Worm (Caenorhabditis elegans) whole organism, young adult: ENCODE measurements around the gene Y105C5B.9.
A peak's percentile ranks its signal among the peaks of the same experiment; 100 is the strongest.
"Not testable (repeated sequence)": the region's sequence is repeated elsewhere in the genome, so short reads cannot be mapped to it uniquely, and the experiment has no call there.

Experiments
- B0336.3 ChIP-seq: fragments of 200-800 bp; sonication (Bioruptor generic); IDR thresholded peaks from 2 replicates; pipeline ENCODE4 v1.3.6; 2022; ENCODE audit warnings: missing genetic modification characterization, missing compliant biosample characterization
- D2030.7 ChIP-seq: fragments of 200-800 bp; sonication (Bioruptor generic); IDR thresholded peaks from 2 replicates; pipeline ENCODE4 v1.3.6; 2022; ENCODE audit warnings: missing genetic modification reagents, missing genetic modification characterization, missing compliant biosample characterization
- F33H1.4 ChIP-seq: fragments of 200-800 bp; sonication (Bioruptor generic); IDR thresholded peaks from 2 replicates; pipeline ENCODE4 v1.3.6; 2022; ENCODE audit warnings: missing genetic modification reagents, missing genetic modification characterization, missing compliant biosample characterization
- K11D2.4 ChIP-seq: fragments of 200-800 bp; sonication (Bioruptor generic); IDR thresholded peaks from 2 replicates; pipeline ENCODE4 v1.3.6; 2022; ENCODE audit warnings: missing genetic modification reagents, missing genetic modification characterization, missing compliant biosample characterization
- T07F8.4 ChIP-seq: sonication (generic microtip); optimal IDR thresholded peaks from 2 replicates; lab custom pipeline; 2016; ENCODE audit warnings: mild to moderate bottlenecking, missing genetic modification characterization, moderate library complexity, missing compliant biosample characterization
- Y53F4B.3 ChIP-seq: fragments of 200-800 bp; sonication (Bioruptor generic); IDR thresholded peaks from 2 replicates; pipeline ENCODE4 v1.3.6; 2022; ENCODE audit warnings: missing genetic modification reagents, missing genetic modification characterization, missing compliant biosample characterization
- Y53G8AR.9 ChIP-seq: fragments of 200-800 bp; sonication (Bioruptor generic); conservative IDR thresholded peaks from 2 replicates; pipeline ENCODE4 v1.3.6; 2022; ENCODE audit warnings: missing genetic modification reagents, missing genetic modification characterization, missing compliant biosample characterization
- Y56A3A.18 ChIP-seq: fragments of 200-800 bp; sonication (Bioruptor generic); IDR thresholded peaks from 2 replicates; pipeline ENCODE4 v1.3.6; 2022; ENCODE audit warnings: missing genetic modification reagents, missing genetic modification characterization, missing compliant biosample characterization
- ZK185.1 ChIP-seq: sonication (generic microtip); optimal IDR thresholded peaks from 2 replicates; lab custom pipeline; 2016; ENCODE audit warnings: mild to moderate bottlenecking, missing genetic modification characterization, missing compliant biosample characterization; ENCODE audit not compliant: poor library complexity, severe bottlenecking
- ama-1 ChIP-seq, 3 experiments: fragments of 150-350 bp in 1 of 3; sonication (generic microtip) in 2 of 3; optimal IDR thresholded peaks; 2 replicates each; lab custom pipeline; 2014 to 2018; ENCODE audit warnings: missing biosample characterization in 2 of 3, missing genetic modification characterization in 2 of 3, missing genetic modification reagents in 2 of 3
- atf-7 ChIP-seq: sonication (generic microtip); optimal IDR thresholded peaks from 2 replicates; lab custom pipeline; 2017; ENCODE audit warnings: mild to moderate bottlenecking, missing genetic modification characterization, missing compliant biosample characterization
- athp-1 ChIP-seq: sonication (generic microtip); optimal IDR thresholded peaks from 2 replicates; lab custom pipeline; 2017; ENCODE audit warnings: mild to moderate bottlenecking, missing genetic modification characterization, missing compliant biosample characterization
- attf-5 ChIP-seq: fragments of 200-800 bp; sonication (Bioruptor generic); optimal IDR thresholded peaks from 2 replicates; lab custom pipeline; 2018; ENCODE audit warnings: mild to moderate bottlenecking, missing genetic modification characterization, missing compliant biosample characterization
- attf-6 ChIP-seq: fragments of 200-800 bp; sonication (Bioruptor generic); IDR thresholded peaks from 2 replicates; pipeline ENCODE4 v1.3.6; 2022; ENCODE audit warnings: missing genetic modification reagents, missing genetic modification characterization, missing compliant biosample characterization
- bed-1 ChIP-seq: fragments of 200-800 bp; sonication (Bioruptor generic); IDR thresholded peaks from 2 replicates; pipeline ENCODE4 v1.3.6; 2022; ENCODE audit warnings: missing genetic modification reagents, missing genetic modification characterization, missing compliant biosample characterization
- cebp-2 ChIP-seq: fragments of 200-800 bp; sonication (Bioruptor generic); IDR thresholded peaks from 2 replicates; pipeline ENCODE4 v1.3.6; 2022; ENCODE audit warnings: missing genetic modification characterization, missing compliant biosample characterization
- ceh-100 ChIP-seq: fragments of 200-800 bp; sonication (Bioruptor generic); IDR thresholded peaks from 2 replicates; pipeline ENCODE4 v1.3.6; 2022; ENCODE audit warnings: missing genetic modification reagents, missing genetic modification characterization, missing compliant biosample characterization
- ceh-40 ChIP-seq: fragments of 200-800 bp; sonication (Bioruptor generic); IDR thresholded peaks from 2 replicates; pipeline ENCODE4 v1.3.6; 2022; ENCODE audit warnings: missing genetic modification characterization, missing compliant biosample characterization
- ceh-91 ChIP-seq: fragments of 200-800 bp; sonication (Bioruptor generic); IDR thresholded peaks from 2 replicates; pipeline ENCODE4 v1.3.6; 2022; ENCODE audit warnings: missing genetic modification reagents, missing genetic modification characterization, missing compliant biosample characterization
- die-1 ChIP-seq: sonication (generic microtip); optimal IDR thresholded peaks from 2 replicates; lab custom pipeline; 2016; ENCODE audit warnings: missing genotype, mild to moderate bottlenecking, missing genetic modification characterization, missing compliant biosample characterization
- dox-1 ChIP-seq: fragments of 200-800 bp; sonication (Bioruptor generic); IDR thresholded peaks from 2 replicates; pipeline ENCODE4 v1.3.6; 2022; ENCODE audit warnings: missing genetic modification reagents, missing genetic modification characterization, missing compliant biosample characterization
- egl-44 ChIP-seq: fragments of 200-800 bp; sonication (Bioruptor generic); IDR thresholded peaks from 2 replicates; pipeline ENCODE4 v1.3.6; 2022; ENCODE audit warnings: missing genetic modification reagents, missing genetic modification characterization, missing compliant biosample characterization
- ekl-4 ChIP-seq: fragments of 200-800 bp; sonication (Bioruptor generic); IDR thresholded peaks from 2 replicates; pipeline ENCODE4 v1.3.6; 2022; ENCODE audit warnings: missing genetic modification reagents, missing genetic modification characterization, missing compliant biosample characterization
- ets-4 ChIP-seq: fragments of 200-800 bp; sonication (Bioruptor generic); optimal IDR thresholded peaks from 2 replicates; lab custom pipeline; 2018; ENCODE audit warnings: mild to moderate bottlenecking, missing genetic modification characterization, missing compliant biosample characterization
- hmg-1.2 ChIP-seq: fragments of 200-800 bp; sonication (Bioruptor generic); IDR thresholded peaks from 2 replicates; pipeline ENCODE4 v1.3.6; 2022; ENCODE audit warnings: missing genetic modification reagents, missing genetic modification characterization, missing compliant biosample characterization
- hmg-20 ChIP-seq: fragments of 200-800 bp; sonication (Bioruptor generic); IDR thresholded peaks from 2 replicates; pipeline ENCODE4 v1.3.6; 2022; ENCODE audit warnings: missing genetic modification reagents, missing genetic modification characterization, missing compliant biosample characterization
- hsf-1 ChIP-seq: fragments of 200-800 bp; sonication (Bioruptor generic); IDR thresholded peaks from 2 replicates; pipeline ENCODE4 v1.3.6; 2022; ENCODE audit warnings: missing genetic modification reagents, missing genetic modification characterization, missing compliant biosample characterization
- lin-26 ChIP-seq: fragments of 200-800 bp; sonication (Bioruptor generic); IDR thresholded peaks from 2 replicates; pipeline ENCODE4 v1.3.6; 2022; ENCODE audit warnings: missing genetic modification reagents, missing genetic modification characterization, missing compliant biosample characterization
- lin-54 ChIP-seq: fragments of 200-800 bp; sonication (Bioruptor generic); optimal IDR thresholded peaks from 2 replicates; lab custom pipeline; 2018; ENCODE audit warnings: mild to moderate bottlenecking, missing genetic modification characterization, missing compliant biosample characterization
- lir-1 ChIP-seq: fragments of 200-800 bp; sonication (Bioruptor generic); conservative IDR thresholded peaks from 2 replicates; pipeline ENCODE4 v1.3.6; 2022; ENCODE audit warnings: missing genetic modification reagents, missing genetic modification characterization, missing compliant biosample characterization
- madf-10 ChIP-seq: sonication (generic microtip); optimal IDR thresholded peaks from 2 replicates; lab custom pipeline; 2016; ENCODE audit warnings: mild to moderate bottlenecking, missing genetic modification characterization, missing compliant biosample characterization
- mcd-1 ChIP-seq: fragments of 200-800 bp; sonication (Bioruptor generic); IDR thresholded peaks from 2 replicates; pipeline ENCODE4 v1.3.6; 2022; ENCODE audit warnings: missing genetic modification reagents, missing genetic modification characterization, missing compliant biosample characterization
- mxl-1 ChIP-seq: sonication (generic microtip); optimal IDR thresholded peaks from 2 replicates; lab custom pipeline; 2016; ENCODE audit warnings: missing genetic modification characterization, missing compliant biosample characterization
- nfyb-1 ChIP-seq: fragments of 200-800 bp; sonication (Bioruptor generic); IDR thresholded peaks from 2 replicates; pipeline ENCODE4 v1.3.6; 2022; ENCODE audit warnings: missing genetic modification reagents, missing genetic modification characterization, missing compliant biosample characterization
- nhr-179 ChIP-seq: sonication (generic microtip); optimal IDR thresholded peaks from 2 replicates; lab custom pipeline; 2016; ENCODE audit warnings: mild to moderate bottlenecking, missing genetic modification characterization, missing compliant biosample characterization
- nhr-90 ChIP-seq: sonication (generic microtip); optimal IDR thresholded peaks from 2 replicates; lab custom pipeline; 2016; ENCODE audit warnings: missing genotype, mild to moderate bottlenecking, missing genetic modification characterization, missing compliant biosample characterization
- pbrm-1 ChIP-seq: fragments of 200-800 bp; sonication (Bioruptor generic); IDR thresholded peaks from 2 replicates; pipeline ENCODE4 v1.3.6; 2022; ENCODE audit warnings: missing genetic modification reagents, missing genetic modification characterization, missing compliant biosample characterization
- rcor-1 ChIP-seq: fragments of 200-800 bp; sonication (Bioruptor generic); IDR thresholded peaks from 2 replicates; pipeline ENCODE4 v1.3.6; 2022; ENCODE audit warnings: missing genetic modification reagents, missing genetic modification characterization, missing compliant biosample characterization
- repo-1 ChIP-seq: sonication (generic microtip); optimal IDR thresholded peaks from 2 replicates; lab custom pipeline; 2017; ENCODE audit warnings: mild to moderate bottlenecking, missing genetic modification characterization, missing compliant biosample characterization
- rpc-1 ChIP-seq, 2 experiments: fragments of 150-350 bp in 1 of 2; sonication (generic microtip) in 1 of 2; optimal IDR thresholded peaks; 2 replicates each; lab custom pipeline; 2014 to 2018; ENCODE audit warnings: missing biosample characterization in 1 of 2, missing genetic modification characterization in 1 of 2, missing genetic modification reagents in 1 of 2, missing genotype in 1 of 2
- snpc-1.3 ChIP-seq: sonication (generic microtip); optimal IDR thresholded peaks from 2 replicates; lab custom pipeline; 2017; ENCODE audit warnings: missing genetic modification characterization, mild to moderate bottlenecking, missing compliant biosample characterization, antibody characterized with exemption, moderate library complexity, missing genotype, missing genetic modification reagents; ENCODE audit not compliant: insufficient read depth
- snpc-4 ChIP-seq, 5 experiments: fragments of 150-350 bp in 1 of 5; sonication (generic microtip) in 4 of 5; optimal IDR thresholded peaks; 2 replicates each; lab custom pipeline; 2014 to 2018; ENCODE audit warnings: missing genetic modification characterization in 5 of 5, missing biosample characterization in 3 of 5, antibody characterized with exemption in 2 of 5, mild to moderate bottlenecking in 2 of 5, missing compliant biosample characterization in 2 of 5, missing genotype in 2 of 5, moderate library complexity in 2 of 5, missing genetic modification reagents in 1 of 5
- tbp1 ChIP-seq: fragments of 200-800 bp; sonication (Bioruptor generic); optimal IDR thresholded peaks from 2 replicates; lab custom pipeline; 2018; ENCODE audit warnings: mild to moderate bottlenecking, missing genetic modification characterization, missing compliant biosample characterization
- ztf-25 ChIP-seq: fragments of 200-800 bp; sonication (Bioruptor generic); IDR thresholded peaks from 2 replicates; pipeline ENCODE4 v1.3.6; 2022; ENCODE audit warnings: missing genetic modification reagents, missing genetic modification characterization, missing compliant biosample characterization

Y105C5B.9 gene

ce11 chrIV:15933100-15933499 is 2.7 kb downstream of the Y105C5B.9 start (continued):
- TF ChIP-seq ceh-40 (GFP tag; lab: Robert Waterston, UW) = peak; percentile 54; the same call in 1 of the 2 replicates
- peak; percentile 76 for TF ChIP-seq pbrm-1 (GFP tag; lab: Robert Waterston, UW)
- TF ChIP-seq ceh-100 = peak; percentile 49; the same call in 1 of the 2 replicates
- TF ChIP-seq snpc-1.3 = peak; percentile 77
- TF ChIP-seq dox-1 = peak; percentile 76
- TF ChIP-seq athp-1 = peak; percentile 67
- peak; percentile 19 for TF ChIP-seq nhr-179 (tag; lab: Kevin White, UChicago)
- peak; percentile 76 for TF ChIP-seq rpc-1 (optimal IDR thresholded peaks at IDR 0.05; lab: Kevin White, UChicago)
- TF ChIP-seq rpc-1 (tag; optimal IDR thresholded peaks at IDR 0.05; lab: Kevin White, UChicago) = peak; percentile 86
- peak; percentile 72 for TF ChIP-seq hmg-1.2
- peak; percentile 11 for TF ChIP-seq attf-5 (GFP tag; lab: Kevin White, UChicago)
- peak; percentile 82 for TF ChIP-seq ztf-25
- peak; percentile 71; the same call in 1 of the 2 replicates for TF ChIP-seq hmg-20 (GFP tag; lab: Robert Waterston, UW)
- TF ChIP-seq nhr-90 (tag; lab: Kevin White, UChicago) = peak; percentile 77
- TF ChIP-seq rcor-1 = peak; percentile 49; the same call in 1 of the 2 replicates
- peak; percentile 65; the same call in 1 of the 2 replicates for TF ChIP-seq ekl-4 (GFP tag; lab: Robert Waterston, UW)
- TF ChIP-seq nfyb-1 (GFP tag; lab: Robert Waterston, UW) = peak; percentile 79
- 0 out of 2 replicates have a peak, but pooled peaks have one; percentile 70 for TF ChIP-seq cebp-2 (GFP tag; lab: Robert Waterston, UW)
- TF ChIP-seq lin-54 (GFP tag; lab: Kevin White, UChicago) = peak; percentile 34
- TF ChIP-seq egl-44 = 0 out of 2 replicates have a peak, but pooled peaks have one; percentile 59
- peak; percentile 79 for TF ChIP-seq Y53F4B.3 (GFP tag; lab: Robert Waterston, UW)
- TF ChIP-seq T07F8.4 (tag; lab: Kevin White, UChicago) = peak; percentile 63
- TF ChIP-seq ZK185.1 = peak; percentile 62
- peak; percentile 90 for TF ChIP-seq lin-26
- 0 out of 2 replicates have a peak, but pooled peaks have one; percentile 7 for TF ChIP-seq F33H1.4
- peak; percentile 65; the same call in 1 of the 2 replicates for TF ChIP-seq D2030.7 (GFP tag; lab: Robert Waterston, UW)
- TF ChIP-seq Y56A3A.18 (GFP tag; lab: Robert Waterston, UW) = peak; percentile 87
- TF ChIP-seq madf-10 (tag; lab: Kevin White, UChicago) = peak; percentile 59
- 0 out of 2 replicates have a peak, but pooled peaks have one; percentile 23 for TF ChIP-seq Y53G8AR.9
- TF ChIP-seq ets-4 (GFP tag; lab: Kevin White, UChicago) = peak; percentile 37
- 0 out of 2 replicates have a peak, but pooled peaks have one; percentile 57 for TF ChIP-seq bed-1 (GFP tag; lab: Robert Waterston, UW)
- peak; percentile 94 for TF ChIP-seq tbp1 (GFP tag; lab: Kevin White, UChicago)
- TF ChIP-seq attf-6 = peak; percentile 97
- peak; percentile 67 for TF ChIP-seq die-1 (tag; lab: Kevin White, UChicago)
- TF ChIP-seq snpc-4 (GFP tag; optimal IDR thresholded peaks at IDR 0.05; lab: Kevin White, UChicago) = peak; percentile 88
- TF ChIP-seq snpc-4 (tag; optimal IDR thresholded peaks at IDR 0.05; lab: Kevin White, UChicago) = peak; percentile 57 to 98 (median 92)
- peak; percentile 56 for TF ChIP-seq B0336.3 (GFP tag; lab: Robert Waterston, UW)
- TF ChIP-seq mxl-1 (tag; lab: Kevin White, UChicago) = peak; percentile 64
- TF ChIP-seq repo-1 = peak; percentile 27
- TF ChIP-seq lir-1 (GFP tag; lab: Robert Waterston, UW) = peak; percentile 30; the same call in 1 of the 2 replicates
- TF ChIP-seq ama-1 (optimal IDR thresholded peaks at IDR 0.05; lab: Kevin White, UChicago) = not testable (repeated sequence)
- peak in 1 of 2 experiments; percentile 46 for TF ChIP-seq ama-1 (GFP tag; optimal IDR thresholded peaks at IDR 0.05; lab: Kevin White, UChicago)
- TF ChIP-seq K11D2.4 (GFP tag; lab: Robert Waterston, UW) = 0 out of 2 replicates have a peak, but pooled peaks have one; percentile 26
- TF ChIP-seq mcd-1 (GFP tag; lab: Robert Waterston, UW) = peak; percentile 34; the same call in 1 of the 2 replicates
- peak; percentile 88 for TF ChIP-seq hsf-1 (GFP tag; lab: Robert Waterston, UW)
- TF ChIP-seq ceh-91 (GFP tag; lab: Robert Waterston, UW) = peak; percentile 17; the same call in 1 of the 2 replicates
- TF ChIP-seq atf-7 (tag; lab: Kevin White, UChicago) = peak; percentile 41
